Worm (Caenorhabditis elegans): ENCODE measurements around the gene R01H2.4.

- TF ChIP-seq flt-1 (GFP tag; IDR thresholded peaks at IDR 0.05) (no peak), T22C8.4 (GFP tag; IDR thresholded peaks at IDR 0.05) (no peak), ztf-23 (GFP tag; IDR thresholded peaks at IDR 0.05) (no peak)
Measured at ce11 chrIII:7107965-7108364, 43.9 kb upstream of the R01H2.4 start, which contains the start of gene odd-1.

Measured in whole organism, midembryonic.